Comparison of ENCODE assay signal across 8 worm cellular contexts in the genomic region with DNA sequence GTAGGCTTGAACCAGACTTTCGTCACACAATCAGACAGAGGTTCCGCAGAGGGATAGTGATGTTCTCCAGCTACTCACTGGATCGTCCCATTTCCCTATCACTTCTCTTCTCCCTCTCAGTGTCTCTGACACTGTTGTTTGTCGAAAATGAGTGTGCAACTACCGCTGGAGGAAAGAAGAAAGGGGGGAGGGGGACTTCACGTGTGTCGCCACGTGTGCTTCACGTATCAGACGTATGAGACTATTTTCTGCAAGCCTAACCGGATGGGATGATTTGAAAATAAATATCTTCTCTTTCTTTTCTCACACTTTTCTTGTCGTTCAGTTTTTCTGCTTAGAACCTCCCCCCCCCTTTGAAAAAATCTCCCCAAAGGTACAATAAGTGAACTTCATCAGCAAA.
A peak's percentile ranks its signal among the peaks of the same experiment; 100 is the strongest.
TF ChIP-seq lines count a peak whose summit lies in the region.

Gene H18N23.2 (minus strand): TSS at position 82 of the 400 bp plus-strand sequence.

TF ChIP-seq in whole organism, L1 larva, 84 proteins besides CTCF, POLR2A, EP300 and RAD21 (continues in another document):
- no peak for TF ChIP-seq ceh-63 (GFP tag; optimal IDR thresholded peaks at IDR 0.05; lab: Kevin White, UChicago)
- TF ChIP-seq nhr-90 (tag; optimal IDR thresholded peaks at IDR 0.05; lab: Kevin White, UChicago; ENCODE audit: poor library complexity) = peak; percentile 71
- peak; percentile 47 for TF ChIP-seq C16A3.4 (tag; optimal IDR thresholded peaks at IDR 0.05; lab: Kevin White, UChicago)
- TF ChIP-seq lir-3 (tag; optimal IDR thresholded peaks at IDR 0.05; lab: Kevin White, UChicago; ENCODE audit: poor library complexity) = no peak
- TF ChIP-seq zip-4 (GFP tag; optimal IDR thresholded peaks at IDR 0.05; lab: Kevin White, UChicago) = no peak
- no peak for TF ChIP-seq isw-1 (GFP tag; IDR thresholded peaks at IDR 0.05; lab: Robert Waterston, UW)
- TF ChIP-seq rnt-1 (tag; optimal IDR thresholded peaks at IDR 0.05; lab: Kevin White, UChicago) = peak; percentile 51
- TF ChIP-seq fos-1 (tag; optimal IDR thresholded peaks at IDR 0.05; lab: Kevin White, UChicago) = no peak
- TF ChIP-seq tbx-2 (tag; optimal IDR thresholded peaks at IDR 0.05; lab: Kevin White, UChicago) = peak; percentile 52
- TF ChIP-seq ama-1 (optimal IDR thresholded peaks at IDR 0.05; lab: Kevin White, UChicago) = no peak

TF ChIP-seq in whole organism, L2 larva, 48 proteins besides CTCF, POLR2A, EP300 and RAD21 (continues in another document):
- TF ChIP-seq nhr-21 (tag; optimal IDR thresholded peaks at IDR 0.05; lab: Kevin White, UChicago) = peak; percentile 95
- TF ChIP-seq mdl-1 (tag; optimal IDR thresholded peaks at IDR 0.05; lab: Kevin White, UChicago) = peak; percentile 9 to 90
- TF ChIP-seq nhr-77 (tag; optimal IDR thresholded peaks at IDR 0.05; lab: Kevin White, UChicago) = no peak
- TF ChIP-seq unc-62 (GFP tag; optimal IDR thresholded peaks at IDR 0.05; lab: Kevin White, UChicago) = no peak
- no peak for TF ChIP-seq mab-5 (tag; optimal IDR thresholded peaks at IDR 0.05; lab: Kevin White, UChicago)
- TF ChIP-seq lin-39 (tag; optimal IDR thresholded peaks at IDR 0.05; lab: Kevin White, UChicago) = no peak
- peak; percentile 79 for TF ChIP-seq blmp-1 (tag; optimal IDR thresholded peaks at IDR 0.05; lab: Kevin White, UChicago; ENCODE audit: insufficient read depth)
- TF ChIP-seq nhr-25 (tag; optimal IDR thresholded peaks at IDR 0.05; lab: Kevin White, UChicago) = peak; percentile 83
- TF ChIP-seq snpc-4 (tag; optimal IDR thresholded peaks at IDR 0.05; lab: Kevin White, UChicago) = no peak
- no peak for TF ChIP-seq peb-1 (tag; optimal IDR thresholded peaks at IDR 0.05; lab: Kevin White, UChicago)
- TF ChIP-seq lsy-2 (tag; optimal IDR thresholded peaks at IDR 0.05; lab: Kevin White, UChicago) = peak in 1 of 2 experiments; percentile 51

TF ChIP-seq in whole organism, L3 larva, 47 proteins besides CTCF, POLR2A, EP300 and RAD21 (continues in another document):
- no peak for TF ChIP-seq nhr-11 (tag; optimal IDR thresholded peaks at IDR 0.05; lab: Kevin White, UChicago)
- no peak for TF ChIP-seq egl-27 (tag; optimal IDR thresholded peaks at IDR 0.05; lab: Kevin White, UChicago)
- TF ChIP-seq mml-1 (tag; optimal IDR thresholded peaks at IDR 0.05; lab: Kevin White, UChicago) = peak; percentile 90
- peak in 2 of 3 experiments; percentile 20 to 49 for TF ChIP-seq elt-3 (tag; optimal IDR thresholded peaks at IDR 0.05; lab: Kevin White, UChicago)
- peak; percentile 73 for TF ChIP-seq nhr-25 (tag; optimal IDR thresholded peaks at IDR 0.05; lab: Kevin White, UChicago)
- no peak for TF ChIP-seq elt-2 (tag; optimal IDR thresholded peaks at IDR 0.05; lab: Kevin White, UChicago)
- peak; percentile 12 for TF ChIP-seq egl-5 (tag; optimal IDR thresholded peaks at IDR 0.05; lab: Kevin White, UChicago)
- no peak for TF ChIP-seq fos-1 (tag; optimal IDR thresholded peaks at IDR 0.05; lab: Kevin White, UChicago)
- TF ChIP-seq nhr-43 (tag; optimal IDR thresholded peaks at IDR 0.05; lab: Kevin White, UChicago; ENCODE audit: poor library complexity, severe bottlenecking) = peak; percentile 97
- TF ChIP-seq tbx-2 (tag; optimal IDR thresholded peaks at IDR 0.05; lab: Kevin White, UChicago) = peak; percentile 13
- TF ChIP-seq unc-62 (GFP tag; optimal IDR thresholded peaks at IDR 0.05; lab: Kevin White, UChicago) = no peak

TF ChIP-seq in whole organism, L4 larva, 104 proteins besides CTCF, POLR2A, EP300 and RAD21 (continues in another document):
- TF ChIP-seq pha-4 (GFP tag; IDR thresholded peaks at IDR 0.05; lab: Robert Waterston, UW) (no peak), pha-4 (tag; optimal IDR thresholded peaks at IDR 0.05; lab: Kevin White, UChicago) (no peak), spr-3 (GFP tag; optimal IDR thresholded peaks at IDR 0.05; lab: Kevin White, UChicago) (no peak), fkh-10 (GFP tag; optimal IDR thresholded peaks at IDR 0.05; lab: Kevin White, UChicago) (no peak), daf-16 (GFP tag; optimal IDR thresholded peaks at IDR 0.05; lab: Kevin White, UChicago) (peak in 1 of 2 experiments; percentile 85), daf-16 (tag; optimal IDR thresholded peaks at IDR 0.05; lab: Kevin White, UChicago) (peak; percentile 11), lin-29 (GFP tag; IDR thresholded peaks at IDR 0.05; lab: Robert Waterston, UW) (no peak), arid-1 (GFP tag; conservative IDR thresholded peaks at IDR 0.05; lab: Robert Waterston, UW) (no peak), lin-13 (GFP tag; optimal IDR thresholded peaks at IDR 0.05; lab: Kevin White, UChicago) (no peak), mdl-1 (tag; optimal IDR thresholded peaks at IDR 0.05; lab: Kevin White, UChicago) (peak; percentile 55 to 91), lin-39 (tag; optimal IDR thresholded peaks at IDR 0.05; lab: Kevin White, UChicago) (no peak), lim-7 (GFP tag; IDR thresholded peaks at IDR 0.05; lab: Robert Waterston, UW) (no peak)

TF ChIP-seq in whole organism, early embryonic, 17 proteins besides CTCF, POLR2A, EP300 and RAD21:
- TF ChIP-seq tra-4 (tag; optimal IDR thresholded peaks at IDR 0.05; lab: Kevin White, UChicago) = no peak
- no peak for TF ChIP-seq F13C5.2 (tag; optimal IDR thresholded peaks at IDR 0.05; lab: Kevin White, UChicago)
- TF ChIP-seq hmg-4 (GFP tag; optimal IDR thresholded peaks at IDR 0.05; lab: Kevin White, UChicago) = peak; percentile 27
- TF ChIP-seq hnd-1 (tag; optimal IDR thresholded peaks at IDR 0.05; lab: Kevin White, UChicago) = no peak
- no peak for TF ChIP-seq ceh-36 (tag; optimal IDR thresholded peaks at IDR 0.05; lab: Kevin White, UChicago)
- TF ChIP-seq ets-7 (tag; optimal IDR thresholded peaks at IDR 0.05; lab: Kevin White, UChicago) = no peak
- TF ChIP-seq aly-1 (tag; optimal IDR thresholded peaks at IDR 0.05; lab: Kevin White, UChicago) = no peak
- TF ChIP-seq sea-1 (GFP tag; conservative IDR thresholded peaks at IDR 0.05; lab: Robert Waterston, UW) = no peak

TF ChIP-seq in whole organism, late embryonic, 69 proteins besides CTCF, POLR2A, EP300 and RAD21:
- TF ChIP-seq hlh-30 (tag; optimal IDR thresholded peaks at IDR 0.05; lab: Kevin White, UChicago; ENCODE audit: insufficient read depth) (peak; percentile 0), unc-55 (GFP tag; optimal IDR thresholded peaks at IDR 0.05; lab: Kevin White, UChicago) (peak; percentile 7), ceh-24 (tag; optimal IDR thresholded peaks at IDR 0.05; lab: Kevin White, UChicago) (no peak), ceh-18 (tag; optimal IDR thresholded peaks at IDR 0.05; lab: Kevin White, UChicago) (peak; percentile 71), ahr-1 (tag; optimal IDR thresholded peaks at IDR 0.05; lab: Kevin White, UChicago) (no peak), tbx-2 (tag; optimal IDR thresholded peaks at IDR 0.05; lab: Kevin White, UChicago) (no peak), che-1 (tag; optimal IDR thresholded peaks at IDR 0.05; lab: Kevin White, UChicago) (no peak), ceh-45 (GFP tag; IDR thresholded peaks at IDR 0.05; lab: Robert Waterston, UW) (no peak), nfya-1 (tag; optimal IDR thresholded peaks at IDR 0.05; lab: Kevin White, UChicago) (no peak), ttx-3 (tag; optimal IDR thresholded peaks at IDR 0.05; lab: Kevin White, UChicago) (no peak)

TF ChIP-seq in whole organism, mixed stage, embryonic, 35 proteins besides CTCF, POLR2A, EP300 and RAD21:
- TF ChIP-seq flh-1 (GFP tag; optimal IDR thresholded peaks at IDR 0.05; lab: Kevin White, UChicago) = no peak
- TF ChIP-seq bed-3 (GFP tag; optimal IDR thresholded peaks at IDR 0.05; lab: Kevin White, UChicago) = no peak
- TF ChIP-seq drap-1 (GFP tag; optimal IDR thresholded peaks at IDR 0.05; lab: Kevin White, UChicago) = no peak
- TF ChIP-seq ceh-83 (GFP tag; optimal IDR thresholded peaks at IDR 0.05; lab: Kevin White, UChicago) = no peak
- TF ChIP-seq hlh-1 (tag; optimal IDR thresholded peaks at IDR 0.05; lab: Kevin White, UChicago) = peak; percentile 57
- no peak for TF ChIP-seq ztf-11 (tag; optimal IDR thresholded peaks at IDR 0.05; lab: Kevin White, UChicago)
- TF ChIP-seq lin-13 (tag; optimal IDR thresholded peaks at IDR 0.05; lab: Kevin White, UChicago) = no peak
- TF ChIP-seq unc-62 (GFP tag; optimal IDR thresholded peaks at IDR 0.05; lab: Kevin White, UChicago) = peak; percentile 23
- TF ChIP-seq nhr-237 (tag; optimal IDR thresholded peaks at IDR 0.05; lab: Kevin White, UChicago) = no peak
- no peak for TF ChIP-seq elt-3 (tag; optimal IDR thresholded peaks at IDR 0.05; lab: Kevin White, UChicago)
- TF ChIP-seq zip-8 (tag; optimal IDR thresholded peaks at IDR 0.05; lab: Kevin White, UChicago) = no peak
- no peak for TF ChIP-seq ces-1 (GFP tag; optimal IDR thresholded peaks at IDR 0.05; lab: Kevin White, UChicago)
- no peak for TF ChIP-seq cnd-1 (tag; optimal IDR thresholded peaks at IDR 0.05; lab: Kevin White, UChicago)
- TF ChIP-seq sptf-1 (tag; optimal IDR thresholded peaks at IDR 0.05; lab: Kevin White, UChicago) = no peak
- TF ChIP-seq unc-120 (tag; optimal IDR thresholded peaks at IDR 0.05; lab: Kevin White, UChicago; ENCODE audit: poor library complexity, severe bottlenecking) = peak; percentile 81

TF ChIP-seq in whole organism, young adult, 124 proteins besides CTCF, POLR2A, EP300 and RAD21 (continues in another document):
- TF ChIP-seq K11D2.4 (GFP tag; IDR thresholded peaks at IDR 0.05; lab: Robert Waterston, UW) (peak; percentile 52; the same call in 1 of the 2 replicates), aptf-3 (GFP tag; IDR thresholded peaks at IDR 0.05; lab: Robert Waterston, UW) (no peak), ztf-26 (tag; optimal IDR thresholded peaks at IDR 0.05; lab: Kevin White, UChicago) (peak; percentile 77), tlf-1 (GFP tag; optimal IDR thresholded peaks at IDR 0.05; lab: Kevin White, UChicago) (no peak), ceh-79 (tag; optimal IDR thresholded peaks at IDR 0.05; lab: Kevin White, UChicago) (no peak), mxl-1 (tag; optimal IDR thresholded peaks at IDR 0.05; lab: Kevin White, UChicago) (no peak), cebp-2 (GFP tag; IDR thresholded peaks at IDR 0.05; lab: Robert Waterston, UW) (no peak), B0019.2 (GFP tag; conservative IDR thresholded peaks at IDR 0.05; lab: Robert Waterston, UW) (no peak), bed-2 (GFP tag; IDR thresholded peaks at IDR 0.05; lab: Robert Waterston, UW) (no peak), mcd-1 (GFP tag; IDR thresholded peaks at IDR 0.05; lab: Robert Waterston, UW) (no peak), let-607 (tag; optimal IDR thresholded peaks at IDR 0.05; lab: Kevin White, UChicago) (no peak), nhr-90 (tag; optimal IDR thresholded peaks at IDR 0.05; lab: Kevin White, UChicago) (no peak), akir-1 (GFP tag; optimal IDR thresholded peaks at IDR 0.05; lab: Kevin White, UChicago) (no peak), die-1 (tag; optimal IDR thresholded peaks at IDR 0.05; lab: Kevin White, UChicago) (no peak), attf-5 (GFP tag; optimal IDR thresholded peaks at IDR 0.05; lab: Kevin White, UChicago) (no peak), ceh-27 (GFP tag; optimal IDR thresholded peaks at IDR 0.05; lab: Kevin White, UChicago) (peak; percentile 10), somi-1 (GFP tag; optimal IDR thresholded peaks at IDR 0.05; lab: Kevin White, UChicago) (peak; percentile 81), nhr-80 (tag; optimal IDR thresholded peaks at IDR 0.05; lab: Kevin White, UChicago) (peak; percentile 19), F22D6.2 (tag; optimal IDR thresholded peaks at IDR 0.05; lab: Kevin White, UChicago) (peak; percentile 21), sdz-38 (tag; optimal IDR thresholded peaks at IDR 0.05; lab: Kevin White, UChicago) (peak; percentile 4)
